Fruit fly (Drosophila melanogaster) whole organism, embryonic: ENCODE data around the gene LSm3.

Experiments
- Adf1 ChIP-seq: fragments of 200-800 bp; sonication (Bioruptor generic); IDR thresholded peaks from 2 replicates; pipeline ENCODE4 v1.3.6; 2022; ENCODE audit warnings: missing biosample characterization, missing genetic modification characterization
- Atf-2 ChIP-seq: fragments of 200-800 bp; sonication (Bioruptor generic); optimal IDR thresholded peaks from 2 replicates; lab custom pipeline; 2016; ENCODE audit warnings: missing biosample characterization, missing genetic modification characterization
- B-H2 ChIP-seq: fragments of 200-800 bp; sonication (Bioruptor generic); optimal IDR thresholded peaks from 2 replicates; lab custom pipeline; 2018; ENCODE audit warnings: missing biosample characterization, mild to moderate bottlenecking, missing genetic modification characterization
- CG10543 ChIP-seq: fragments of 200-800 bp; sonication (Bioruptor generic); optimal IDR thresholded peaks from 3 replicates; lab custom pipeline; 2017; ENCODE audit warnings: missing biosample characterization, mild to moderate bottlenecking, missing genetic modification characterization, moderate library complexity
- CG12071 ChIP-seq: fragments of 200-800 bp; sonication (Bioruptor generic); optimal IDR thresholded peaks from 3 replicates; lab custom pipeline; 2018; ENCODE audit warnings: missing biosample characterization, mild to moderate bottlenecking, missing genetic modification characterization
- CG1233 ChIP-seq: fragments of 200-800 bp; sonication (Bioruptor generic); optimal IDR thresholded peaks from 4 replicates; lab custom pipeline; 2018; ENCODE audit warnings: missing biosample characterization, mild to moderate bottlenecking, missing genetic modification characterization
- CG2202 ChIP-seq: fragments of 200-800 bp; sonication (Bioruptor generic); optimal IDR thresholded peaks from 2 replicates; lab custom pipeline; 2018; ENCODE audit warnings: missing biosample characterization, mild to moderate bottlenecking, missing genetic modification characterization
- CG3281 ChIP-seq: fragments of 200-800 bp; sonication (Bioruptor generic); optimal IDR thresholded peaks from 3 replicates; lab custom pipeline; 2017; ENCODE audit warnings: missing biosample characterization, mild to moderate bottlenecking, missing genetic modification characterization
- CG3847 ChIP-seq: fragments of 200-800 bp; sonication (Bioruptor generic); IDR thresholded peaks from 2 replicates; pipeline ENCODE4 v1.3.6; 2022; ENCODE audit warnings: missing biosample characterization, missing genetic modification characterization
- CG6854 ChIP-seq: fragments of 200-800 bp; sonication (Bioruptor generic); optimal IDR thresholded peaks from 3 replicates; lab custom pipeline; 2017; ENCODE audit warnings: missing biosample characterization, mild to moderate bottlenecking, missing genetic modification characterization
- CG7357 ChIP-seq: fragments of 200-800 bp; sonication (Bioruptor generic); IDR thresholded peaks from 3 replicates; pipeline ENCODE4 v1.3.6; 2022; ENCODE audit warnings: missing biosample characterization, missing genetic modification characterization
- CG7556 ChIP-seq: fragments of 200-800 bp; sonication (Bioruptor generic); optimal IDR thresholded peaks from 2 replicates; lab custom pipeline; 2017; ENCODE audit warnings: missing biosample characterization, mild to moderate bottlenecking, missing genetic modification characterization
- D19A ChIP-seq: fragments of 200-800 bp; optimal IDR thresholded peaks from 3 replicates; lab custom pipeline; 2019; ENCODE audit warnings: missing biosample characterization, mild to moderate bottlenecking, missing genetic modification characterization, moderate library complexity
- Drgx ChIP-seq: fragments of 200-800 bp; sonication (Bioruptor generic); IDR thresholded peaks from 2 replicates; pipeline ENCODE4 v1.3.6; 2022; ENCODE audit warnings: missing biosample characterization, missing genetic modification characterization
- Eip74EF ChIP-seq, 2 experiments: fragments of 200-800 bp in 1 of 2; fragments of >200 bp in 1 of 2; sonication (Bioruptor generic) in 1 of 2; optimal IDR thresholded peaks; 2 replicates each; lab custom pipeline; 2017 to 2019; ENCODE audit warnings: missing biosample characterization in 2 of 2, missing genetic modification characterization in 2 of 2, mild to moderate bottlenecking in 1 of 2, moderate library complexity in 1 of 2
- Sry-β ChIP-seq: fragments of 200-800 bp; sonication (Bioruptor generic); optimal IDR thresholded peaks from 2 replicates; lab custom pipeline; 2018; ENCODE audit warnings: missing biosample characterization, mild to moderate bottlenecking, missing genetic modification characterization, moderate library complexity
- bsh ChIP-seq, 2 experiments: fragments of 200-800 bp; sonication (Bioruptor generic); optimal IDR thresholded peaks; 2 replicates each; lab custom pipeline; 2017 to 2018; ENCODE audit warnings: mild to moderate bottlenecking in 2 of 2, missing biosample characterization in 2 of 2, missing genetic modification characterization in 2 of 2, moderate library complexity in 1 of 2
- cg ChIP-seq: fragments of 200-800 bp; sonication (Bioruptor generic); optimal IDR thresholded peaks from 3 replicates; lab custom pipeline; 2019; ENCODE audit warnings: missing biosample characterization, mild to moderate bottlenecking, missing genetic modification characterization, moderate library complexity
- corto ChIP-seq: fragments of 200-800 bp; sonication (Bioruptor generic); optimal IDR thresholded peaks from 2 replicates; lab custom pipeline; 2016; ENCODE audit warnings: missing biosample characterization, mild to moderate bottlenecking, missing genetic modification characterization, moderate library complexity
- dm ChIP-seq: fragments of 200-800 bp; sonication (Bioruptor generic); optimal IDR thresholded peaks from 3 replicates; lab custom pipeline; 2016; ENCODE audit warnings: missing biosample characterization, missing genetic modification characterization
- exex ChIP-seq: fragments of 200-800 bp; sonication (Bioruptor generic); optimal IDR thresholded peaks from 4 replicates; lab custom pipeline; 2018; ENCODE audit warnings: missing biosample characterization, mild to moderate bottlenecking, missing genetic modification characterization, moderate library complexity
- fu2 ChIP-seq: fragments of 200-800 bp; sonication (Bioruptor generic); optimal IDR thresholded peaks from 2 replicates; lab custom pipeline; 2016; ENCODE audit warnings: missing biosample characterization, missing genetic modification characterization
- gce ChIP-seq: fragments of 200-800 bp; sonication (Bioruptor generic); IDR thresholded peaks from 3 replicates; pipeline ENCODE4 v1.3.6; 2022; ENCODE audit warnings: missing biosample characterization, missing genetic modification characterization
- gro ChIP-seq: fragments of 200-800 bp; sonication (Bioruptor generic); optimal IDR thresholded peaks from 2 replicates; lab custom pipeline; 2016; ENCODE audit warnings: missing biosample characterization, missing genetic modification characterization
- hb ChIP-seq: fragments of 200-800 bp; sonication (Bioruptor generic); IDR thresholded peaks from 3 replicates; pipeline ENCODE4 v1.3.6; 2022; ENCODE audit warnings: missing biosample characterization, missing genetic modification characterization; ENCODE audit not compliant: partially characterized antibody
- jing ChIP-seq: fragments of 200-800 bp; sonication (Bioruptor generic); optimal IDR thresholded peaks from 2 replicates; lab custom pipeline; 2018; ENCODE audit warnings: missing biosample characterization, mild to moderate bottlenecking, missing genetic modification characterization
- lbe ChIP-seq: fragments of 200-800 bp; sonication (Bioruptor generic); optimal IDR thresholded peaks from 2 replicates; lab custom pipeline; 2016; ENCODE audit warnings: missing biosample characterization, mild to moderate bottlenecking, missing genetic modification characterization
- luna ChIP-seq: fragments of 200-800 bp; sonication (Bioruptor generic); optimal IDR thresholded peaks from 2 replicates; lab custom pipeline; 2016; ENCODE audit warnings: missing biosample characterization, missing genetic modification characterization
- nom ChIP-seq: fragments of 200-800 bp; sonication (Bioruptor generic); optimal IDR thresholded peaks from 2 replicates; lab custom pipeline; 2017; ENCODE audit warnings: missing biosample characterization, missing genetic modification characterization, mild to moderate bottlenecking, moderate library complexity, missing genetic modification reagents
- p53 ChIP-seq: fragments of 200-800 bp; sonication (Bioruptor generic); optimal IDR thresholded peaks from 2 replicates; lab custom pipeline; 2016; ENCODE audit warnings: missing biosample characterization, missing genetic modification characterization
- pzg ChIP-seq: fragments of 200-800 bp; sonication (Bioruptor generic); optimal IDR thresholded peaks from 3 replicates; lab custom pipeline; 2018; ENCODE audit warnings: missing biosample characterization, mild to moderate bottlenecking, missing genetic modification characterization, moderate library complexity
- scrt ChIP-seq: fragments of 200-800 bp; sonication (Bioruptor generic); optimal IDR thresholded peaks from 2 replicates; lab custom pipeline; 2018; ENCODE audit warnings: missing biosample characterization, mild to moderate bottlenecking, missing genetic modification characterization, moderate library complexity
- shn ChIP-seq: fragments of 200-800 bp; sonication (Bioruptor generic); optimal IDR thresholded peaks from 3 replicates; lab custom pipeline; 2016; ENCODE audit warnings: missing biosample characterization, missing genetic modification characterization
- slbo ChIP-seq: fragments of 200-800 bp; sonication (Bioruptor generic); IDR thresholded peaks from 2 replicates; pipeline ENCODE4 v1.3.6; 2022; ENCODE audit warnings: missing biosample characterization, missing genetic modification characterization
- ssp ChIP-seq: fragments of 200-800 bp; sonication (Bioruptor generic); IDR thresholded peaks from 2 replicates; pipeline ENCODE4 v1.3.6; 2022; ENCODE audit warnings: missing biosample characterization, missing genetic modification characterization
- zfh1 ChIP-seq: fragments of 200-800 bp; sonication (Bioruptor generic); IDR thresholded peaks from 3 replicates; pipeline ENCODE4 v1.3.6; 2022; ENCODE audit warnings: missing biosample characterization, missing genetic modification characterization

The LSm3 gene

DNA sequence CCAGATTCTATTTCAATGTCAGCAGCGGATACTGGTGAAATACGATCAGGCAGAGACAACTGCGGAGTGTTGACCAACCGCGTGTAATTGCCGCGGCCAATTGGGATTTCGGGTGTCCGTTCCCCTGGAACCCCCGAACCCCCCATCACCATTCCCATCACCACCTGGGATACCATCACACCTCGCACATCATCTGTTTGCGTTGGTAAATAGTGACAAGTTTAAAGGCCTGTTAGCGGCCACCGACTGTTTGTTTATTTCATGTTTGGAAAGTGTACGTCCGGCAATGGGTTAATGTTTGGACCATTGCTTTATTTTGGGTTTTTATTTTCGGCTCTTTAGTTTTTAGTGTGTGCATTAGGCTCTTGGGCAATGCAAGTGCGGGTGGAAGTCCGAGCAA, 49.1 kb upstream of the LSm3 start (continued):
- TF ChIP-seq pzg (GFP tag; lab: Kevin White, UChicago) = no peak
- TF ChIP-seq CG1233 (GFP tag; lab: Kevin White, UChicago) = peak; percentile 45
- peak; percentile 66 for TF ChIP-seq CG12071
- TF ChIP-seq fu2 = no peak

DNA sequence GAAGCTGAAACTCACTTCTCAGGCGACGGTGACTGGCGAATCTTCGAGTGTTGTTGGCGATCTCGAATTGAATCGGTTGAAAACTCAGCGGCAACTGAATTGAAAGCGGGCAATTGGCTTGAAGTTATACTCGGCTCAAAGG, 47.9 kb upstream of the LSm3 start, which contains the start of gene CG12268:
CG12268 (minus strand) TSS at position 101 of the 142 bp plus-strand sequence.
- TF ChIP-seq ssp (GFP tag; lab: Robert Waterston, UW) = no peak
- no peak for TF ChIP-seq zfh1 (GFP tag; lab: Robert Waterston, UW)
- TF ChIP-seq CG10543 (GFP tag; lab: Kevin White, UChicago) = no peak
- TF ChIP-seq p53 = no peak
- TF ChIP-seq Eip74EF (GFP tag; optimal IDR thresholded peaks at IDR 0.05; lab: Kevin White, UChicago) = no peak
- TF ChIP-seq shn = no peak
- TF ChIP-seq Atf-2 (GFP tag; lab: Kevin White, UChicago) = no peak
- TF ChIP-seq exex (tag; lab: Kevin White, UChicago) = no peak
- TF ChIP-seq CG6854 (GFP tag; lab: Kevin White, UChicago) = no peak
- no peak for TF ChIP-seq dm (GFP tag; lab: Kevin White, UChicago)
- TF ChIP-seq hb = no peak

DNA sequence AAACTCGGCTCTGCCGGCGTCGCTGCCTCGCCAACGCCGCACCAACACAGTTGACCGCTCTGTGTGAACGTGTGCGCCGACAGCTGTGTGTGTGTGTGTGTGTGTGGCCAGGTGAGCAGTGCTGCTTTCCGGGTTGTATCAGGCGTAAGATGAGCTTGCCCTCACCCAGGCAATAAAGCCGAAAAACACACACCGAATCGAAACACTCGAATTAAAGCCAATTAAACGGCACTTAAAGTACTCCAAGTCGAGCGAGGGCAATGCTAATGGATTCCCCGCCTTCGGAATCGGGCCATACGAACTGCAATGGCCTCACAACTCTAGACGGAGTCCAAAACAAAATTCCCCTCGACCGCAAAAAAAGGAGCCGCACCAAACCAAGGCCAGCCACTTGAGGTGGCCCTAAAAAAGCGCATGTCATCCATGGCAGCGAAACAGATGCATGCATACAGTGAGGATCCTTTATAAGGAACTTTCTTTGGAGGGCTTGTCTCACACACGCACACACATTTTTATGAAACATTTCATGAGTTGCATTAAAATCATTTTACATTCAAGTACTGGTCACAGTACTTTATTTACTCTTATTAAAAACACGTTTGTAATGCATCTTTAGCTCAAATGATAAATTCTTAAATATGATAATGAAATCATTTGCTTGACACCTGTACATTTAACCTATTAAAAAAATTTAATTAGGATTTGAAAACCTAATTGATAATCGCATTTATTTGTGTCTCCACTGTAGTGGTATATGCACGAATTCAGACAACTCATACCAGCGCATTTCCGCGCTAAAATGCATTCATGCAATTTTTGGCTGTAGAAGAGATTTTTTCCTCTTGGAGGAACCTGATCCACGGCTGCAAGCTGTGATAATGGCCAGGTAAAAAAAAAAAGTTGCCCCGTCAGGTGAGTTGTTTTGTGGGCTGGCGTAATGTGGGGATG, 47.3 kb upstream of the LSm3 start:
- TF ChIP-seq Adf1 (GFP tag; lab: Robert Waterston, UW) (peak; percentile 29; the same call in 1 of the 2 replicates), CG2202 (tag; lab: Kevin White, UChicago) (no peak), CG3847 (GFP tag; lab: Robert Waterston, UW) (0 out of 2 replicates have a peak, but pooled peaks have one; percentile 19), slbo (0 out of 2 replicates have a peak, but pooled peaks have one; percentile 29), scrt (no peak), luna (GFP tag; lab: Kevin White, UChicago) (no peak), CG7556 (GFP tag; lab: Kevin White, UChicago) (no peak), corto (GFP tag; lab: Kevin White, UChicago) (peak; percentile 85), B-H2 (no peak), Drgx (peak; percentile 56; the same call in 1 of the 2 replicates), lbe (GFP tag; lab: Kevin White, UChicago) (peak; percentile 87), CG7357 (no peak), bsh (GFP tag; optimal IDR thresholded peaks at IDR 0.05; lab: Kevin White, UChicago) (peak in 1 of 2 experiments; percentile 82), cg (GFP tag; lab: Kevin White, UChicago) (peak; percentile 20), nom (GFP tag; lab: Kevin White, UChicago) (peak; percentile 86), CG3281 (no peak), jing (no peak), Sry-β (GFP tag; lab: Kevin White, UChicago) (no peak), D19A (tag; lab: Kevin White, UChicago) (no peak), gro (no peak), gce (GFP tag; lab: Robert Waterston, UW) (0 out of 3 replicates have a peak, but pooled peaks have one; percentile 18)
